Worm (Caenorhabditis elegans) whole organism, young adult: Measurements from ENCODE around the gene F12A10.9.
"Not testable (repeated sequence)": the region's sequence is repeated elsewhere in the genome, so short reads cannot be mapped to it uniquely, and the experiment has no call there.

Experiments used
- F23B12.7 ChIP-seq: sonication (generic microtip); optimal IDR thresholded peaks from 2 replicates; lab custom pipeline; 2017; ENCODE audit warnings: missing genetic modification characterization, mild to moderate bottlenecking, missing compliant biosample characterization, antibody characterized with exemption, moderate library complexity; ENCODE audit not compliant: insufficient read depth
- F33H1.4 ChIP-seq: fragments of 200-800 bp; sonication (Bioruptor generic); IDR thresholded peaks from 2 replicates; pipeline ENCODE4 v1.3.6; 2022; ENCODE audit warnings: missing genetic modification reagents, missing genetic modification characterization, missing compliant biosample characterization
- F39B2.1 ChIP-seq: fragments of 200-800 bp; sonication (Bioruptor generic); IDR thresholded peaks from 2 replicates; pipeline ENCODE4 v1.3.6; 2022; ENCODE audit warnings: missing genetic modification reagents, missing genetic modification characterization, missing compliant biosample characterization
- attf-3 ChIP-seq: fragments of 200-800 bp; sonication (Bioruptor generic); conservative IDR thresholded peaks from 2 replicates; pipeline ENCODE4 v1.3.6; 2022; ENCODE audit warnings: missing genetic modification reagents, missing genetic modification characterization, missing compliant biosample characterization
- ccch-3 ChIP-seq: fragments of 200-800 bp; sonication (Bioruptor generic); optimal IDR thresholded peaks from 2 replicates; lab custom pipeline; 2018; ENCODE audit warnings: mild to moderate bottlenecking, missing genetic modification characterization, missing compliant biosample characterization
- cebp-2 ChIP-seq: fragments of 200-800 bp; sonication (Bioruptor generic); IDR thresholded peaks from 2 replicates; pipeline ENCODE4 v1.3.6; 2022; ENCODE audit warnings: missing genetic modification characterization, missing compliant biosample characterization
- ceh-100 ChIP-seq: fragments of 200-800 bp; sonication (Bioruptor generic); IDR thresholded peaks from 2 replicates; pipeline ENCODE4 v1.3.6; 2022; ENCODE audit warnings: missing genetic modification reagents, missing genetic modification characterization, missing compliant biosample characterization
- ceh-27 ChIP-seq: fragments of 200-800 bp; sonication (Bioruptor generic); optimal IDR thresholded peaks from 2 replicates; lab custom pipeline; 2018; ENCODE audit warnings: mild to moderate bottlenecking, missing genetic modification characterization, moderate library complexity, missing compliant biosample characterization
- ceh-79 ChIP-seq: sonication (generic microtip); optimal IDR thresholded peaks from 2 replicates; lab custom pipeline; 2017; ENCODE audit warnings: mild to moderate bottlenecking, missing genetic modification characterization, missing compliant biosample characterization
- chd-7 ChIP-seq: sonication (generic microtip); optimal IDR thresholded peaks from 2 replicates; lab custom pipeline; 2016; ENCODE audit warnings: mild to moderate bottlenecking, missing genetic modification characterization, moderate library complexity, missing compliant biosample characterization
- egl-18 ChIP-seq: fragments of 200-800 bp; sonication (Bioruptor generic); IDR thresholded peaks from 2 replicates; pipeline ENCODE4 v1.3.6; 2022; ENCODE audit warnings: missing genetic modification reagents, missing genetic modification characterization, missing compliant biosample characterization
- egl-44 ChIP-seq: fragments of 200-800 bp; sonication (Bioruptor generic); IDR thresholded peaks from 2 replicates; pipeline ENCODE4 v1.3.6; 2022; ENCODE audit warnings: missing genetic modification reagents, missing genetic modification characterization, missing compliant biosample characterization
- egrh-3 ChIP-seq: fragments of 200-800 bp; sonication (Bioruptor generic); IDR thresholded peaks from 2 replicates; pipeline ENCODE4 v1.3.6; 2022; ENCODE audit warnings: missing genetic modification reagents, missing genetic modification characterization, missing compliant biosample characterization
- hlh-26 ChIP-seq: fragments of 200-800 bp; sonication (Bioruptor generic); conservative IDR thresholded peaks from 2 replicates; pipeline ENCODE4 v1.3.6; 2022; ENCODE audit warnings: missing genetic modification reagents, missing genetic modification characterization, missing compliant biosample characterization
- hrde-1 ChIP-seq: sonication (generic microtip); optimal IDR thresholded peaks from 2 replicates; lab custom pipeline; 2016; ENCODE audit warnings: missing genetic modification characterization, mild to moderate bottlenecking, missing compliant biosample characterization, moderate library complexity, missing genotype, missing genetic modification reagents, borderline replicate concordance
- hsf-1 ChIP-seq: fragments of 200-800 bp; sonication (Bioruptor generic); IDR thresholded peaks from 2 replicates; pipeline ENCODE4 v1.3.6; 2022; ENCODE audit warnings: missing genetic modification reagents, missing genetic modification characterization, missing compliant biosample characterization
- let-526 ChIP-seq: fragments of 200-800 bp; sonication (Bioruptor generic); IDR thresholded peaks from 2 replicates; pipeline ENCODE4 v1.3.6; 2022; ENCODE audit warnings: missing genetic modification reagents, missing genetic modification characterization, missing compliant biosample characterization
- lin-35 ChIP-seq, 3 experiments: fragments of 150-350 bp in 2 of 3; sonication (generic microtip) in 1 of 3; optimal IDR thresholded peaks; 2 replicates each; lab custom pipeline; 2014 to 2018; ENCODE audit warnings: missing biosample characterization in 3 of 3, missing genetic modification characterization in 3 of 3, missing genetic modification reagents in 3 of 3
- lin-40 ChIP-seq: sonication (generic microtip); optimal IDR thresholded peaks from 2 replicates; lab custom pipeline; 2016; ENCODE audit warnings: missing genetic modification characterization, mild to moderate bottlenecking, missing compliant biosample characterization, missing genotype, missing genetic modification reagents
- lir-1 ChIP-seq: fragments of 200-800 bp; sonication (Bioruptor generic); conservative IDR thresholded peaks from 2 replicates; pipeline ENCODE4 v1.3.6; 2022; ENCODE audit warnings: missing genetic modification reagents, missing genetic modification characterization, missing compliant biosample characterization
- nhr-120 ChIP-seq: fragments of 200-800 bp; sonication (Bioruptor generic); IDR thresholded peaks from 2 replicates; pipeline ENCODE4 v1.3.6; 2022; ENCODE audit warnings: missing genetic modification characterization, missing compliant biosample characterization
- nhr-80 ChIP-seq: sonication (generic microtip); optimal IDR thresholded peaks from 2 replicates; lab custom pipeline; 2016; ENCODE audit warnings: missing genetic modification characterization, missing compliant biosample characterization
- pha-4 ChIP-seq: fragments of 150-350 bp; sonication (generic microtip); optimal IDR thresholded peaks from 2 replicates; lab custom pipeline; 2014; ENCODE audit warnings: missing biosample characterization, missing genetic modification reagents, missing genetic modification characterization
- rpc-1 ChIP-seq, 2 experiments: fragments of 150-350 bp in 1 of 2; sonication (generic microtip) in 1 of 2; optimal IDR thresholded peaks; 2 replicates each; lab custom pipeline; 2014 to 2018; ENCODE audit warnings: missing biosample characterization in 1 of 2, missing genetic modification characterization in 1 of 2, missing genetic modification reagents in 1 of 2, missing genotype in 1 of 2
- sea-2 ChIP-seq: fragments of 200-800 bp; sonication (Bioruptor generic); IDR thresholded peaks from 2 replicates; pipeline ENCODE4 v1.3.6; 2022; ENCODE audit warnings: missing genetic modification characterization, missing compliant biosample characterization
- snpc-3.4 ChIP-seq: sonication (generic microtip); optimal IDR thresholded peaks from 2 replicates; lab custom pipeline; 2017; ENCODE audit warnings: missing genetic modification characterization, mild to moderate bottlenecking, missing compliant biosample characterization, antibody characterized with exemption, moderate library complexity, missing genotype, missing genetic modification reagents
- snpc-4 ChIP-seq, 5 experiments: fragments of 150-350 bp in 1 of 5; sonication (generic microtip) in 4 of 5; optimal IDR thresholded peaks; 2 replicates each; lab custom pipeline; 2014 to 2018; ENCODE audit warnings: missing genetic modification characterization in 5 of 5, missing biosample characterization in 3 of 5, antibody characterized with exemption in 2 of 5, mild to moderate bottlenecking in 2 of 5, missing compliant biosample characterization in 2 of 5, missing genotype in 2 of 5, moderate library complexity in 2 of 5, missing genetic modification reagents in 1 of 5
- somi-1 ChIP-seq: fragments of 200-800 bp; sonication (Bioruptor generic); optimal IDR thresholded peaks from 2 replicates; lab custom pipeline; 2018; ENCODE audit warnings: mild to moderate bottlenecking, missing genetic modification characterization, missing compliant biosample characterization

F12A10.9 gene

ce11 chrII:5534939-5535338, 36.5 kb downstream of the F12A10.9 start, which contains the start of gene hlh-25:
TSS of gene hlh-25 (plus strand) at chrII:5535239.
- not testable (repeated sequence) for TF ChIP-seq F33H1.4 (GFP tag; lab: Robert Waterston, UW); hlh-26 (GFP tag; lab: Robert Waterston, UW); chd-7

DNA sequence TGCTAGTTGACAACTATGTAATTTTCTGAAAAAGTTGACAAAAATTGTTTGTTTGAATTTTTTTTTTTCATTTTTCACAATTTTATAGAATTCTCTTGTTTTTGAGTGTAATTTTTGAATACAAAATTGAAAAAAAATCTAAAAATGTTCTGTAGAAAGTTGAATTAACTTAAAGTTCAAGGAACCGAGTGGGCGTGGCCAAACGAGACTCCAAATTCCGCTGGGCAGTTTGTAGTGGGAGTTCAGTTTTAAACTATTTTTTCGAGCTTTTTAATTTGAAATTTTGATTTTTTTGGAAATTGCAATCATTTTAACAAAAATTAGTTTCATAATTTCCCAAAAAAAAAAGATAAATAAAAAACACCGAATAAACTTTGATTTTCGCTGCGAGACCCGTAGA, 38.6 kb downstream of the F12A10.9 start:
- no peak for TF ChIP-seq lin-40
- TF ChIP-seq attf-3 (GFP tag; lab: Robert Waterston, UW): peak; percentile 39; the same call in 1 of the 2 replicates

- no peak for TF ChIP-seq snpc-3.4 (tag; lab: Kevin White, UChicago)
- TF ChIP-seq cebp-2 (GFP tag; lab: Robert Waterston, UW): no peak
- TF ChIP-seq egl-18 (GFP tag; lab: Robert Waterston, UW): no peak
- TF ChIP-seq nhr-120: no peak
- TF ChIP-seq F33H1.4 (GFP tag; lab: Robert Waterston, UW): no peak
Observed at ce11 chrII:5537524-5537923, 39.0 kb downstream of the F12A10.9 start, which contains the start of gene C17C3.11. TSS of gene C17C3.11 (plus strand) at chrII:5537824.

DNA sequence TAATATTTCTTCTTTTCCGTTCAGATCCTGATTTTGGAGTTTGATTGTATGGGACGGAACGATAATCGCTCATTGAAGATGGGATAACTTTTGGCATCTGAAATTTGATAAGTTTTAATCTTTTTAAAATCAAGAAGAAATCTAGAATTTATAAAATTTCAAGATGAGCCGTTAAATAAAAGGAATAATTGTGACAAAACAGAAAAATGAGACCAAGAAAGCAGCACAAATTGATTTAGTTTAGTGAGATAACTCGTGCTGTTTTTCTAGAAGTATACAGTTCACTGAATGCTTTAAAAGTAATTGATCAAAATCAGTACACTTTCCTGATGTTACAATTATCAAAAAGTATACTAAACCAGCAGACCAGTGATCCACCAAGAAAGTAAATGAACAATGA, 41.6 kb downstream of the F12A10.9 start, which contains the start of gene hlh-27:
Gene hlh-27, minus strand, starts transcription at position 101 of the 400 bp plus-strand sequence.
- TF ChIP-seq ceh-79; lin-35 (GFP tag; optimal IDR thresholded peaks at IDR 0.05; lab: Kevin White, UChicago); somi-1 (GFP tag; lab: Kevin White, UChicago): not testable (repeated sequence)

DNA sequence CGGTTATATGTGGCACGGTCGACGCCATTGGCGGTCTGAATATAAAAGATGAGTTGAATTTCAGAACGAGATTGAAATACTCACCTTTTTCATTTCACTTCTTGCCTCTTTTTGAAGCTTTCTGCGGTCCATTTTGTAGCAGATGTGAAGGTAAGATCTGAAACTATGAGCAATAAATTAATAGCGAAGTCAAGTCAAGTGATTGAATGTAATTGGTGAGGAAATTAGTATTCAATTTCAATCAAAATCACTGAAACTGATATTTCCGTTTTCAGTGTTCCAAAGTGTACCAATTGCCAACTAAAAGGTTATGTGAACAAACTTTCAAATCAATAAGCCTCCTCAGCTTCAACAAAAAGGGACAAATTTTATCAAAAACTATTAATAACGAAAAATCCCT, 43.2 kb downstream of the F12A10.9 start, which contains the start of gene C17C3.24:
Gene C17C3.24, minus strand, starts transcription at position 101 of the 400 bp plus-strand sequence.
- TF ChIP-seq ccch-3: no peak
- no peak for TF ChIP-seq egl-18 (GFP tag; lab: Robert Waterston, UW)
- no peak for TF ChIP-seq pha-4
- TF ChIP-seq sea-2 (GFP tag; lab: Robert Waterston, UW): no peak
- TF ChIP-seq somi-1 (GFP tag; lab: Kevin White, UChicago): no peak
- no peak for TF ChIP-seq egrh-3 (GFP tag; lab: Robert Waterston, UW)
- no peak for TF ChIP-seq F23B12.7 (tag; lab: Kevin White, UChicago)
- no peak for TF ChIP-seq nhr-80
- TF ChIP-seq egl-44 (GFP tag; lab: Robert Waterston, UW): no peak
- no peak for TF ChIP-seq rpc-1 (optimal IDR thresholded peaks at IDR 0.05; lab: Kevin White, UChicago)
- no peak for TF ChIP-seq rpc-1 (tag; optimal IDR thresholded peaks at IDR 0.05; lab: Kevin White, UChicago)
- TF ChIP-seq let-526 (GFP tag; lab: Robert Waterston, UW): no peak
- no peak for TF ChIP-seq ceh-79
- TF ChIP-seq lir-1 (GFP tag; lab: Robert Waterston, UW): no peak
- no peak for TF ChIP-seq snpc-4 (GFP tag; optimal IDR thresholded peaks at IDR 0.05; lab: Kevin White, UChicago)
- TF ChIP-seq snpc-4 (tag; optimal IDR thresholded peaks at IDR 0.05; lab: Kevin White, UChicago): no peak
- no peak for TF ChIP-seq ceh-100 (GFP tag; lab: Robert Waterston, UW)
- TF ChIP-seq hsf-1 (GFP tag; lab: Robert Waterston, UW): no peak
- no peak for TF ChIP-seq ceh-27 (GFP tag; lab: Kevin White, UChicago)
- no peak for TF ChIP-seq F39B2.1 (GFP tag; lab: Robert Waterston, UW)
- no peak for TF ChIP-seq hrde-1 (tag; lab: Kevin White, UChicago)
